Worm (Caenorhabditis elegans) whole organism, young adult: ENCODE measurements around the gene hum-4.

Source experiments
- K11D2.4 ChIP-seq: fragments of 200-800 bp; sonication (Bioruptor generic); IDR thresholded peaks from 2 replicates; pipeline ENCODE4 v1.3.6; 2022; ENCODE audit warnings: missing genetic modification reagents, missing genetic modification characterization, missing compliant biosample characterization
- attf-6 ChIP-seq: fragments of 200-800 bp; sonication (Bioruptor generic); IDR thresholded peaks from 2 replicates; pipeline ENCODE4 v1.3.6; 2022; ENCODE audit warnings: missing genetic modification reagents, missing genetic modification characterization, missing compliant biosample characterization
- ceh-40 ChIP-seq: fragments of 200-800 bp; sonication (Bioruptor generic); IDR thresholded peaks from 2 replicates; pipeline ENCODE4 v1.3.6; 2022; ENCODE audit warnings: missing genetic modification characterization, missing compliant biosample characterization
- nfya-2 ChIP-seq: fragments of 200-800 bp; sonication (Bioruptor generic); IDR thresholded peaks from 2 replicates; pipeline ENCODE4 v1.3.6; 2022; ENCODE audit warnings: missing genetic modification reagents, missing genetic modification characterization, missing compliant biosample characterization
- pha-4 ChIP-seq: fragments of 150-350 bp; sonication (generic microtip); optimal IDR thresholded peaks from 2 replicates; lab custom pipeline; 2014; ENCODE audit warnings: missing biosample characterization, missing genetic modification reagents, missing genetic modification characterization

- no peak for TF ChIP-seq pha-4 (tag; lab: Kevin White, UChicago)
- no peak for TF ChIP-seq attf-6 (GFP tag; lab: Robert Waterston, UW)
- TF ChIP-seq ceh-40 (GFP tag; lab: Robert Waterston, UW) = no peak
- TF ChIP-seq nfya-2 (GFP tag; lab: Robert Waterston, UW) = no peak
- TF ChIP-seq K11D2.4 = no peak
These were observed 56.0 kb downstream of the hum-4 start, which contains the start of gene tni-1 for ce11 chrX:11377370-11377769.
